Fruit fly (Drosophila melanogaster) whole organism, prepupa: ENCODE results near the gene CG15814.

ENCODE experiments used
- CG6163 ChIP-seq: fragments of 200-800 bp; sonication (Bioruptor generic); IDR thresholded peaks from 3 replicates; pipeline ENCODE4 v1.3.6; 2022; ENCODE audit warnings: missing biosample characterization, missing genetic modification characterization
- CG7368 ChIP-seq: fragments of 200-800 bp; sonication (Bioruptor generic); optimal IDR thresholded peaks from 3 replicates; lab custom pipeline; 2016; ENCODE audit warnings: missing biosample characterization, missing genetic modification characterization
- Eip93F ChIP-seq: fragments of 200-800 bp; sonication (Bioruptor generic); optimal IDR thresholded peaks from 2 replicates; lab custom pipeline; 2016; ENCODE audit warnings: missing biosample characterization, mild to moderate bottlenecking, missing genetic modification characterization
- Gug ChIP-seq: fragments of 200-800 bp; sonication (Bioruptor generic); IDR thresholded peaks from 2 replicates; pipeline ENCODE4 v1.3.6; 2022; ENCODE audit warnings: missing biosample characterization, missing genetic modification characterization
- achi ChIP-seq: fragments of 200-800 bp; sonication (Bioruptor generic); optimal IDR thresholded peaks from 3 replicates; lab custom pipeline; 2016; ENCODE audit warnings: missing biosample characterization, missing genetic modification characterization
- net ChIP-seq: fragments of 200-800 bp; sonication (Bioruptor generic); optimal IDR thresholded peaks from 3 replicates; lab custom pipeline; 2016; ENCODE audit warnings: missing biosample characterization, missing genetic modification characterization
- svp ChIP-seq: fragments of 200-800 bp; sonication (Bioruptor generic); peaks from one replicate; lab custom pipeline; 2016; ENCODE audit warnings: missing biosample characterization, missing genetic modification characterization

DNA sequence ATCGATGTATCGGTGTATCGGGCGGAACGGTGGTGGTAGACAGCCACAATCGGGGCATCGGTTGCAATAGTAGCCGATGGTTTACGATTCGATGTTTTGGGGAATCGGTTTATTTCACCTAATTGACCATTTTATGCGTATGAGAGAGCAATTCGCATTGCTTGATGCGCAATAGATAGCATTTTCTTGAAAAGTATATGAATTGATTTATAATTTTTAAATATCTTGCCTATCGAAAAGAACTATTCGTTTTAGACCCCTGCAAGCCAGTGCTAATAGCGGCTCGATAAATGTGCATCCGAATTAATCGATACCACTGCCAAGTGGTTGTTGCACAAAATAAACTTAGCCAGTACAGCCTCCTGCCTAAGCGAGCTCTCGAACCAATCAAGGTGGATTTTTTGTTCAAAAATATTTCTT lies 37.1 kb upstream of the CG15814 start, which contains the start of gene mnb:
- TF ChIP-seq CG7368 (GFP tag; lab: Kevin White, UChicago) (no peak), Eip93F (GFP tag; lab: Kevin White, UChicago) (no peak), net (no peak), CG6163 (GFP tag; lab: Robert Waterston, UW) (no peak), achi (GFP tag; lab: Kevin White, UChicago) (no peak), svp (peak; percentile 73), Gug (GFP tag; lab: Robert Waterston, UW) (no peak)
